Worm (Caenorhabditis elegans): ENCODE data around the gene ets-4.

Gene ets-4

ce11 chrX:6511985-6512384, 6.7 kb upstream of the ets-4 start, which contains the start of gene ttr-35:
ttr-35 (plus strand) TSS chrX:6512285.
- TF ChIP-seq Y22D7AL.16 (tag; optimal IDR thresholded peaks at IDR 0.05) (no peak), pros-1 (tag; optimal IDR thresholded peaks at IDR 0.05) (no peak), gmeb-2 (tag; optimal IDR thresholded peaks at IDR 0.05) (no peak), sox-4 (tag; optimal IDR thresholded peaks at IDR 0.05) (no peak), npax-4 (tag; optimal IDR thresholded peaks at IDR 0.05) (no peak), hlh-30 (tag; optimal IDR thresholded peaks at IDR 0.05; ENCODE audit: insufficient read depth) (no peak), pat-9 (tag; optimal IDR thresholded peaks at IDR 0.05) (no peak), fax-1 (tag; optimal IDR thresholded peaks at IDR 0.05) (no peak), tbx-7 (tag; optimal IDR thresholded peaks at IDR 0.05) (no peak), ref-2 (tag; optimal IDR thresholded peaks at IDR 0.05) (no peak), unc-3 (GFP tag; conservative IDR thresholded peaks at IDR 0.05) (no peak), unc-3 (tag; optimal IDR thresholded peaks at IDR 0.05) (no peak), K09A11.1 (tag; optimal IDR thresholded peaks at IDR 0.05; ENCODE audit: insufficient read depth) (no peak)

ce11 chrX:6514466-6514865, 4.2 kb upstream of the ets-4 start:
- TF ChIP-seq ahr-1 (tag; optimal IDR thresholded peaks at IDR 0.05) (no peak), elt-2 (tag; optimal IDR thresholded peaks at IDR 0.05) (peak; percentile 92)

- TF ChIP-seq nhr-232 (tag; optimal IDR thresholded peaks at IDR 0.05) (no peak), hlh-30 (tag; optimal IDR thresholded peaks at IDR 0.05; ENCODE audit: insufficient read depth) (peak; percentile 1)
Observed at ce11 chrX:6515267-6515666, 3.4 kb upstream of the ets-4 start.

- no peak for TF ChIP-seq unc-3 (GFP tag; conservative IDR thresholded peaks at IDR 0.05)
- no peak for TF ChIP-seq unc-3 (tag; optimal IDR thresholded peaks at IDR 0.05)
- TF ChIP-seq hlh-15 (tag; optimal IDR thresholded peaks at IDR 0.05) = no peak
- no peak for TF ChIP-seq ceh-34 (tag; optimal IDR thresholded peaks at IDR 0.05)
- no peak for TF ChIP-seq mec-3 (tag; optimal IDR thresholded peaks at IDR 0.05; ENCODE audit: borderline replicate concordance)
- TF ChIP-seq pat-9 (tag; optimal IDR thresholded peaks at IDR 0.05) = no peak
- TF ChIP-seq ceh-9 (tag; optimal IDR thresholded peaks at IDR 0.05) = no peak
- no peak for TF ChIP-seq unc-42 (tag; optimal IDR thresholded peaks at IDR 0.05)
- TF ChIP-seq sdc-2 (tag; optimal IDR thresholded peaks at IDR 0.05) = no peak
- TF ChIP-seq hlh-8 (tag; optimal IDR thresholded peaks at IDR 0.05) = no peak
- TF ChIP-seq ceh-14 (tag; optimal IDR thresholded peaks at IDR 0.05) = no peak
- TF ChIP-seq ceh-48 (tag; optimal IDR thresholded peaks at IDR 0.05) = no peak
Observed at ce11 chrX:6517025-6517770, 1.5 kb upstream of the ets-4 start.

- TF ChIP-seq madf-2 (tag; optimal IDR thresholded peaks at IDR 0.05) = no peak
- TF ChIP-seq ceh-9 (tag; optimal IDR thresholded peaks at IDR 0.05) = no peak
- no peak for TF ChIP-seq mec-3 (tag; optimal IDR thresholded peaks at IDR 0.05; ENCODE audit: borderline replicate concordance)
- TF ChIP-seq elt-2 (tag; optimal IDR thresholded peaks at IDR 0.05) = no peak
- no peak for TF ChIP-seq unc-3 (GFP tag; conservative IDR thresholded peaks at IDR 0.05)
- no peak for TF ChIP-seq unc-3 (tag; optimal IDR thresholded peaks at IDR 0.05)
- TF ChIP-seq eyg-1 (tag; optimal IDR thresholded peaks at IDR 0.05) = no peak
- TF ChIP-seq nhr-232 (tag; optimal IDR thresholded peaks at IDR 0.05) = no peak
- no peak for TF ChIP-seq pros-1 (tag; optimal IDR thresholded peaks at IDR 0.05)
- TF ChIP-seq hlh-30 (tag; optimal IDR thresholded peaks at IDR 0.05; ENCODE audit: insufficient read depth) = no peak
- TF ChIP-seq F13H6.1 (tag; optimal IDR thresholded peaks at IDR 0.05) = no peak
- TF ChIP-seq odd-2 (tag; optimal IDR thresholded peaks at IDR 0.05) = no peak
- TF ChIP-seq ceh-48 (tag; optimal IDR thresholded peaks at IDR 0.05) = no peak
- TF ChIP-seq ceh-34 (tag; optimal IDR thresholded peaks at IDR 0.05) = no peak
- no peak for TF ChIP-seq unc-42 (tag; optimal IDR thresholded peaks at IDR 0.05)
- no peak for TF ChIP-seq ceh-6 (GFP tag; optimal IDR thresholded peaks at IDR 0.05)
- TF ChIP-seq unc-86 (tag; optimal IDR thresholded peaks at IDR 0.05) = no peak
- TF ChIP-seq ceh-19 (GFP tag; optimal IDR thresholded peaks at IDR 0.05) = no peak
Observed at ce11 chrX:6519473-6519872, 790 bp downstream of the ets-4 start.
